Worm (Caenorhabditis elegans) whole organism, early embryonic: Measurements from ENCODE around the gene F45D3.2.

Experiments used
- B0310.2 ChIP-seq: sonication (generic microtip); optimal IDR thresholded peaks from 2 replicates; lab custom pipeline; 2016; ENCODE audit warnings: mild to moderate bottlenecking, missing genetic modification characterization, missing compliant biosample characterization
- F13C5.2 ChIP-seq: sonication (generic microtip); optimal IDR thresholded peaks from 2 replicates; lab custom pipeline; 2017; ENCODE audit warnings: mild to moderate bottlenecking, missing genetic modification characterization, inconsistent platforms, missing compliant biosample characterization
- aly-1 ChIP-seq: sonication (generic microtip); optimal IDR thresholded peaks from 2 replicates; lab custom pipeline; 2016; ENCODE audit warnings: missing genetic modification characterization, missing compliant biosample characterization
- ama-1 ChIP-seq: fragments of 150-350 bp; optimal IDR thresholded peaks from 2 replicates; lab custom pipeline; 2014
- ceh-13 ChIP-seq: fragments of 200-800 bp; sonication (Bioruptor generic); optimal IDR thresholded peaks from 2 replicates; lab custom pipeline; 2018; ENCODE audit warnings: mild to moderate bottlenecking, missing genetic modification characterization, missing compliant biosample characterization
- ceh-36 ChIP-seq: sonication (generic microtip); optimal IDR thresholded peaks from 2 replicates; lab custom pipeline; 2016; ENCODE audit warnings: missing genetic modification characterization, inconsistent platforms, missing compliant biosample characterization
- ets-7 ChIP-seq: sonication (generic microtip); optimal IDR thresholded peaks from 2 replicates; lab custom pipeline; 2016; ENCODE audit warnings: missing genotype, missing genetic modification characterization, missing compliant biosample characterization
- flt-1 ChIP-seq: fragments of 200-800 bp; sonication (Bioruptor generic); IDR thresholded peaks from 2 replicates; pipeline ENCODE4 v1.3.6; 2022; ENCODE audit warnings: missing genetic modification characterization, missing compliant biosample characterization
- hmbx-1 ChIP-seq: sonication (generic microtip); optimal IDR thresholded peaks from 2 replicates; lab custom pipeline; 2016; ENCODE audit warnings: mild to moderate bottlenecking, missing genetic modification characterization, missing compliant biosample characterization
- hmg-4 ChIP-seq: fragments of 200-800 bp; sonication (Bioruptor generic); optimal IDR thresholded peaks from 2 replicates; lab custom pipeline; 2018; ENCODE audit warnings: mild to moderate bottlenecking, missing genetic modification characterization, missing compliant biosample characterization
- hnd-1 ChIP-seq: sonication (generic microtip); optimal IDR thresholded peaks from 2 replicates; lab custom pipeline; 2016; ENCODE audit warnings: missing genetic modification characterization, missing compliant biosample characterization
- pes-1 ChIP-seq: fragments of 200-800 bp; sonication (Bioruptor generic); IDR thresholded peaks from 2 replicates; pipeline ENCODE4 v1.3.6; 2022; ENCODE audit warnings: missing genetic modification reagents, missing genetic modification characterization, missing compliant biosample characterization
- scrt-1 ChIP-seq: fragments of 200-800 bp; sonication (Bioruptor generic); IDR thresholded peaks from 2 replicates; pipeline ENCODE4 v1.3.6; 2022; ENCODE audit warnings: missing genetic modification characterization, missing compliant biosample characterization
- sea-1 ChIP-seq: fragments of 200-800 bp; sonication (Bioruptor generic); conservative IDR thresholded peaks from 2 replicates; pipeline ENCODE4 v1.3.6; 2022; ENCODE audit warnings: missing genetic modification characterization, missing compliant biosample characterization
- tbx-11 ChIP-seq: fragments of 200-800 bp; sonication (Bioruptor generic); IDR thresholded peaks from 2 replicates; pipeline ENCODE4 v1.3.6; 2022; ENCODE audit warnings: missing genetic modification characterization, missing compliant biosample characterization
- tbx-37 ChIP-seq: fragments of 200-800 bp; sonication (Bioruptor generic); conservative IDR thresholded peaks from 2 replicates; pipeline ENCODE4 v1.3.6; 2022; ENCODE audit warnings: missing genetic modification reagents, missing genetic modification characterization, missing compliant biosample characterization
- tra-4 ChIP-seq: sonication (generic microtip); optimal IDR thresholded peaks from 2 replicates; lab custom pipeline; 2017; ENCODE audit warnings: missing genetic modification characterization, missing compliant biosample characterization

The F45D3.2 gene

DNA sequence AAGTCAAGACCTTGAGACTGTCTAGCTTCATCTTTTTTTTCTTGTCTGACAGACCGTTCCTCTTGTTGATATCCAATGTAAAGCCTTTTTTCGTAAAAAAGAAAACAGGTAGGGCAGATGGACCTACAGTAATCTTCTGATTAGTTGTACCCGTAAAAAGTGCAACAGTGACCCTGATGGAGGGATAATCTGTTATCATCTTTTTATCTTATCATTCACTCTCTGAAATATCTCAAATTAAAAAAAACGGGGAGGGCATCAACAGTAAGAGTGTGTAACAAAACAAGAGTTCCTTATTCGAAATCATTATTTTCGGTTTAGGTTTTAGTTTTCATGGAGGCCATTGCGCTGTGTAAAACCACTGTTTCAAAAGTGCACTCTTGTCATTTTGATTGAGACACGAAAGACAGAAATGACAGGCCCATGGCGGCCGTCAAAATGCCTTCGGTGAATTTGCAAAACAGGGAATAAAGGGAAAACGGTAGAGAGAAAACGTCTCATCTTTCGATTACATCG, 7.1 kb upstream of the F45D3.2 start:
- TF ChIP-seq flt-1 (GFP tag; lab: Robert Waterston, UW) (no peak), tbx-11 (GFP tag; lab: Robert Waterston, UW) (no peak), sea-1 (no peak), tbx-37 (no peak), ceh-13 (GFP tag; lab: Kevin White, UChicago) (no peak), hmbx-1 (tag; lab: Kevin White, UChicago) (no peak), scrt-1 (GFP tag; lab: Robert Waterston, UW) (no peak), tra-4 (tag; lab: Kevin White, UChicago) (no peak), ama-1 (lab: Kevin White, UChicago) (no peak), ceh-36 (tag; lab: Kevin White, UChicago) (no peak), pes-1 (GFP tag; lab: Robert Waterston, UW) (no peak), hnd-1 (tag; lab: Kevin White, UChicago) (no peak), ets-7 (tag; lab: Kevin White, UChicago) (no peak), aly-1 (tag; lab: Kevin White, UChicago) (no peak), hmg-4 (GFP tag; lab: Kevin White, UChicago) (no peak), F13C5.2 (tag; lab: Kevin White, UChicago) (no peak), B0310.2 (tag; lab: Kevin White, UChicago) (no peak)

DNA sequence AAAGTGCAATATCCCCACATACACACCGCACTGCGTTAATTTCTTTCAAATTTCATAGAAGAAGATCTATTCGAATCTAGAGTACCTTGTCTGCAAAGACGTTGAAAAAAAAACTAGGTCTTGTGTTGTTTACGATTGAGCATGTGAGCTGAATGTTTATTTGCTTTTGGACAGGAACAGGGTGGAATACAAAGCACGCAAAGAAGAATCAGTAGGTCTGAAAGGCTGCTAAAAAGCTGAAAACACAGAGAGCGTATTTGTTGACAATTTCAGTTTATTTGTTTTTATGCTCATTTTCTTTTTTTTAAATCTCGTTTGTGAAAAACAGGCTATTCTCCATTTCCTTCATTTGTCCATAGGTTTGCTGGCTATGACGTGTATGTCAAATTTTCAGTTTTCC, 5.9 kb upstream of the F45D3.2 start:
- TF ChIP-seq tbx-37, result no peak
- no peak for TF ChIP-seq ets-7 (tag; lab: Kevin White, UChicago)
- no peak for TF ChIP-seq flt-1 (GFP tag; lab: Robert Waterston, UW)
- TF ChIP-seq ceh-36 (tag; lab: Kevin White, UChicago), result no peak
- no peak for TF ChIP-seq sea-1
- TF ChIP-seq aly-1 (tag; lab: Kevin White, UChicago), result no peak
- TF ChIP-seq pes-1 (GFP tag; lab: Robert Waterston, UW), result no peak
- TF ChIP-seq hmbx-1 (tag; lab: Kevin White, UChicago), result no peak
- TF ChIP-seq hmg-4 (GFP tag; lab: Kevin White, UChicago), result no peak
- TF ChIP-seq F13C5.2 (tag; lab: Kevin White, UChicago), result no peak
- no peak for TF ChIP-seq B0310.2 (tag; lab: Kevin White, UChicago)
- no peak for TF ChIP-seq hnd-1 (tag; lab: Kevin White, UChicago)

DNA sequence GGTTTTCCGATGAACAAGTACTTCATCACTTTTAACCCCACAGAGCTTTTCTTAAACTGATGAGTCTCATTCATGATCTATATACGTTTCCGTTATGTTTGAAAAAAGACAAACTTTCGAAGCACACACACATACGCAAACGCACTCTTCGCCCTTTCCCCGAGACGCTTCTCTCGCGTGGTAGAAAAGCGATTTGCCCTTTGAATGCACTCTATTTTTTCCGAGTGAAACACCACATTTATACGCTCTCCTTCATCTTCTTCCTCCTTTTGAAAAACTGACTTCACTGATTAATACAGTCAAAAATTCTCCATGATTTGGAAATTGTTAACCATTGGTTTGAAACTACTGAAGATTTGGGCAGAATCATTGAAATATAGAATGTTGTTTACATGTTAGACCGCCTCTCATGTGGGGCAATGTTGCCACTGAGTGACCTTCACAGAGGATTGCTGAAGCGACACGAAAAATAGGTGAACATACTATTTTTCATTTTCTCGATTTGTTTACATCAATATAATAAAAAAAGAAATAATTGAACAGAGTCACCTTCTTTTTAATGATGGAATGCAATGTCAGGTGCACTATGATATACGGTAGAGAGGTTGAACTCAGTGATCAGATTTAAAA, 4.3 kb upstream of the F45D3.2 start:
- no peak for TF ChIP-seq ceh-36 (tag; lab: Kevin White, UChicago)
- TF ChIP-seq ama-1 (lab: Kevin White, UChicago), result no peak
- TF ChIP-seq tra-4 (tag; lab: Kevin White, UChicago), result no peak
- TF ChIP-seq ceh-13 (GFP tag; lab: Kevin White, UChicago), result no peak
- TF ChIP-seq hnd-1 (tag; lab: Kevin White, UChicago), result no peak
- TF ChIP-seq F13C5.2 (tag; lab: Kevin White, UChicago), result no peak
- no peak for TF ChIP-seq ets-7 (tag; lab: Kevin White, UChicago)
- TF ChIP-seq hmg-4 (GFP tag; lab: Kevin White, UChicago), result no peak
- TF ChIP-seq tbx-11 (GFP tag; lab: Robert Waterston, UW), result no peak
- TF ChIP-seq sea-1, result no peak; the same call in 1 of the 2 replicates
- no peak for TF ChIP-seq hmbx-1 (tag; lab: Kevin White, UChicago)
- TF ChIP-seq flt-1 (GFP tag; lab: Robert Waterston, UW), result no peak
- TF ChIP-seq pes-1 (GFP tag; lab: Robert Waterston, UW), result no peak
- no peak for TF ChIP-seq tbx-37
- TF ChIP-seq B0310.2 (tag; lab: Kevin White, UChicago), result no peak
- TF ChIP-seq scrt-1 (GFP tag; lab: Robert Waterston, UW), result no peak
- TF ChIP-seq aly-1 (tag; lab: Kevin White, UChicago), result no peak

DNA sequence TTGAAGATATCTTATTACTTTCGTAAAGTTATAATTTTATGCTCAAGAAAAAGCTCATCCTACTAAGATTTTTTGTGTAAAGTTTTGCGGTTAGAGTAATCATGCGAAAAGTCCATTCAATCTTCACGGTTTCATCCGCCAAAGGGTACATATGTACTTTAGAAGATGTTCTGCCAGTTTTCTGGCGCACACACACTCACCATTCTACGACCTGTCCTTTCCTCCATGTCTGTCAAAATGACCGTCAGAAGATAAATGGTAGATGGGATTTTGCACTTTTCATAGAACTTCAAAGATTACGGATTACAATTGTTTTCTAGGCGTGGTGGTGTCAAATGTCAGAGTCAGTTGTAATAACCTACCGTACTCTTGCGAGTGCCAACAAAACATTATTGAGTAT, 3.3 kb upstream of the F45D3.2 start:
- no peak for TF ChIP-seq hmbx-1 (tag; lab: Kevin White, UChicago)
- no peak for TF ChIP-seq sea-1
- no peak for TF ChIP-seq aly-1 (tag; lab: Kevin White, UChicago)
- no peak for TF ChIP-seq F13C5.2 (tag; lab: Kevin White, UChicago)
- no peak for TF ChIP-seq tbx-11 (GFP tag; lab: Robert Waterston, UW)
- no peak for TF ChIP-seq ets-7 (tag; lab: Kevin White, UChicago)
- TF ChIP-seq flt-1 (GFP tag; lab: Robert Waterston, UW), result no peak
- TF ChIP-seq ama-1 (lab: Kevin White, UChicago), result no peak
- no peak for TF ChIP-seq tra-4 (tag; lab: Kevin White, UChicago)
- no peak for TF ChIP-seq B0310.2 (tag; lab: Kevin White, UChicago)
- TF ChIP-seq ceh-13 (GFP tag; lab: Kevin White, UChicago), result no peak
- no peak for TF ChIP-seq ceh-36 (tag; lab: Kevin White, UChicago)
- no peak for TF ChIP-seq pes-1 (GFP tag; lab: Robert Waterston, UW)
- no peak for TF ChIP-seq scrt-1 (GFP tag; lab: Robert Waterston, UW)
- TF ChIP-seq hmg-4 (GFP tag; lab: Kevin White, UChicago), result no peak
- no peak for TF ChIP-seq tbx-37
- no peak for TF ChIP-seq hnd-1 (tag; lab: Kevin White, UChicago)

DNA sequence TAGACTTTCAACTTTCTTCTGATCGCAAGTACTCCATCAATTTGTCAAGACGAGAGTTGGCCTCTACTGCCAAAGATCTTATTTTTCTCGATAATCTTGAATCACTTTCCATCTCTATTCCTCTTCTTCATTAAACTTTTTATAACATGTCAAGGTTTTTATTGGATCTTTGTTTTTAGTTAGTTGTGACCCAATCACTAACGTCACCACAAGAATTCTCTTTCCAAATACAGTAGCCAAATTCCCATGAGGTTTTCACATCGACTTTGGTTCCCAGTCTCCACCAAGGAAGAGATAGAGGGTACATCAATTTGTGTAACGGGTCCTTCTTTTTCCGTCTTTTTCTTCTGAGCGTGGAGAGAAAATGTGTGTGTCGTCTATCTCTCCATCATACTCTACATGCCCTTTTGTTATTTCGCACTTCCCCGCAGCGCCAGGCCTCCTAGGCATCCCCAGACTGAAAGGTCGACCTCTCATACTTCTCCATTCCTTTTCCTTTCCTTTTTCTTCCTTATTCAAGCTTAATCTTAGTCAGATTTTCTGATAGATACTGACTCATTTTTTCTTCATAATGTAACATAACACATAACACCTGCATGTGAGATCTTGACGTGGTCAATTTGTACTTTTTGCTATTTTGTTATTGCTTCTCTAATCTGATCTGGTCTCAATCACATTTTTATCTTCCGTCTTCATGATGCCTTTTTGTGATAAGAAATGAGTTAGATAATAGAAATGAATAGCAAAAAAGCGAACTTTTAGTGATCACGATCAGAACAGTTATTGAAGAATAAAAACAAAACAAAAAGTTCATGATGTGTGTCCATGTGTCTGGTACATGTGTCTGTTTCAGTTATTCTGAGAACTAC, 1.6 kb upstream of the F45D3.2 start:
- TF ChIP-seq hmg-4 (GFP tag; lab: Kevin White, UChicago) (no peak), ama-1 (lab: Kevin White, UChicago) (no peak), aly-1 (tag; lab: Kevin White, UChicago) (no peak), sea-1 (no peak), flt-1 (GFP tag; lab: Robert Waterston, UW) (no peak), hmbx-1 (tag; lab: Kevin White, UChicago) (no peak), ceh-36 (tag; lab: Kevin White, UChicago) (no peak), ceh-13 (GFP tag; lab: Kevin White, UChicago) (no peak), tra-4 (tag; lab: Kevin White, UChicago) (no peak), tbx-37 (no peak), hnd-1 (tag; lab: Kevin White, UChicago) (no peak), scrt-1 (GFP tag; lab: Robert Waterston, UW) (no peak), F13C5.2 (tag; lab: Kevin White, UChicago) (no peak), tbx-11 (GFP tag; lab: Robert Waterston, UW) (no peak), B0310.2 (tag; lab: Kevin White, UChicago) (no peak), pes-1 (GFP tag; lab: Robert Waterston, UW) (no peak)
